Worm (Caenorhabditis elegans) whole organism, L4 larva: ENCODE data around the gene T03E6.8.

Experiments
- D1046.2 ChIP-seq: fragments of 200-800 bp; sonication (Bioruptor generic); IDR thresholded peaks from 2 replicates; pipeline ENCODE4 v1.3.6; 2022; ENCODE audit warnings: missing genetic modification characterization, missing compliant biosample characterization
- F10B5.3 ChIP-seq: sonication (generic microtip); optimal IDR thresholded peaks from 2 replicates; lab custom pipeline; 2016; ENCODE audit warnings: mild to moderate bottlenecking, missing genetic modification characterization, missing compliant biosample characterization
- F37D6.2 ChIP-seq: sonication (generic microtip); optimal IDR thresholded peaks from 2 replicates; lab custom pipeline; 2016; ENCODE audit warnings: mild to moderate bottlenecking, missing genetic modification characterization, missing compliant biosample characterization
- F44E2.7 ChIP-seq: fragments of 200-800 bp; sonication (Bioruptor generic); IDR thresholded peaks from 2 replicates; pipeline ENCODE4 v2.1.2; 2022; ENCODE audit warnings: missing genetic modification characterization, missing compliant biosample characterization
- R02D3.7 ChIP-seq: fragments of 150-350 bp; sonication (generic microtip); optimal IDR thresholded peaks from 3 replicates; lab custom pipeline; 2014; ENCODE audit warnings: missing biosample characterization, missing genetic modification characterization
- Y48G9A.11 ChIP-seq: fragments of 200-800 bp; sonication (Bioruptor generic); IDR thresholded peaks from 2 replicates; pipeline ENCODE4 v1.3.6; 2022; ENCODE audit warnings: missing genetic modification reagents, missing genetic modification characterization, missing compliant biosample characterization
- ZK546.5 ChIP-seq, 2 experiments: sonication (generic microtip); optimal IDR thresholded peaks; 2 replicates each; lab custom pipeline; 2017; ENCODE audit warnings: missing biosample characterization in 2 of 2, missing genetic modification characterization in 2 of 2
- aly-2 ChIP-seq: sonication (generic microtip); optimal IDR thresholded peaks from 2 replicates; lab custom pipeline; 2018; ENCODE audit warnings: missing biosample characterization, missing genetic modification characterization
- ceh-20 ChIP-seq: fragments of 200-800 bp; sonication (Bioruptor generic); IDR thresholded peaks from 2 replicates; pipeline ENCODE4 v1.3.6; 2022; ENCODE audit warnings: missing genetic modification reagents, missing genetic modification characterization, missing compliant biosample characterization
- ceh-28 ChIP-seq: fragments of 150-350 bp; optimal IDR thresholded peaks from 2 replicates; lab custom pipeline; 2014; ENCODE audit warnings: missing biosample characterization, missing genetic modification reagents, missing genetic modification characterization
- ceh-62 ChIP-seq: sonication (generic microtip); optimal IDR thresholded peaks from 2 replicates; lab custom pipeline; 2017; ENCODE audit warnings: missing biosample characterization, missing genetic modification characterization
- ceh-82 ChIP-seq: sonication (generic microtip); optimal IDR thresholded peaks from 2 replicates; lab custom pipeline; 2017; ENCODE audit warnings: missing biosample characterization, missing genetic modification characterization
- ctbp-1 ChIP-seq: fragments of 200-800 bp; sonication (Bioruptor generic); IDR thresholded peaks from 2 replicates; pipeline ENCODE4 v1.3.6; 2022; ENCODE audit warnings: missing genetic modification reagents, missing genetic modification characterization, missing compliant biosample characterization
- daf-16 ChIP-seq, 3 experiments: sonication (generic microtip); optimal IDR thresholded peaks; 2 replicates each; lab custom pipeline; 2016 to 2017; ENCODE audit warnings: missing genetic modification characterization in 3 of 3, missing genetic modification reagents in 3 of 3, mild to moderate bottlenecking in 2 of 3, missing compliant biosample characterization in 2 of 3, missing biosample characterization in 1 of 3, moderate library complexity in 1 of 3
- daf-19 ChIP-seq: fragments of 200-800 bp; sonication (Bioruptor generic); conservative IDR thresholded peaks from 2 replicates; pipeline ENCODE4 v1.3.6; 2022; ENCODE audit warnings: missing genetic modification characterization, missing compliant biosample characterization
- dmd-6 ChIP-seq: fragments of 200-800 bp; sonication (Bioruptor generic); IDR thresholded peaks from 2 replicates; pipeline ENCODE4 v1.3.6; 2022; ENCODE audit warnings: missing genetic modification reagents, missing genetic modification characterization, missing compliant biosample characterization
- dve-1 ChIP-seq: sonication (generic microtip); optimal IDR thresholded peaks from 2 replicates; lab custom pipeline; 2017; ENCODE audit warnings: antibody characterized with exemption, mild to moderate bottlenecking, missing genetic modification characterization, missing compliant biosample characterization; ENCODE audit not compliant: insufficient read depth
- egl-43 ChIP-seq: fragments of 200-800 bp; sonication (Bioruptor generic); IDR thresholded peaks from 2 replicates; pipeline ENCODE4 v1.3.6; 2022; ENCODE audit warnings: missing genetic modification reagents, missing genetic modification characterization, missing compliant biosample characterization
- fkh-10 ChIP-seq: fragments of 150-350 bp; optimal IDR thresholded peaks from 2 replicates; lab custom pipeline; 2014; ENCODE audit warnings: missing biosample characterization, missing genetic modification reagents, missing genetic modification characterization
- gei-8 ChIP-seq: fragments of 200-800 bp; sonication (Bioruptor generic); optimal IDR thresholded peaks from 2 replicates; lab custom pipeline; 2018; ENCODE audit warnings: mild to moderate bottlenecking, missing genetic modification characterization, missing compliant biosample characterization
- hif-1 ChIP-seq, 2 experiments: sonication (generic microtip); optimal IDR thresholded peaks; 2 replicates each; lab custom pipeline; 2016 to 2017; ENCODE audit warnings: missing compliant biosample characterization in 2 of 2, missing genetic modification characterization in 2 of 2, missing genetic modification reagents in 2 of 2, missing genotype in 2 of 2, mild to moderate bottlenecking in 1 of 2
- hlh-11 ChIP-seq: fragments of 200-800 bp; sonication (Bioruptor generic); optimal IDR thresholded peaks from 2 replicates; lab custom pipeline; 2018; ENCODE audit warnings: mild to moderate bottlenecking, missing genetic modification characterization, missing compliant biosample characterization
- lin-13 ChIP-seq: fragments of 150-350 bp; optimal IDR thresholded peaks from 2 replicates; lab custom pipeline; 2014; ENCODE audit warnings: missing biosample characterization, missing genetic modification reagents, missing genetic modification characterization
- lin-15B ChIP-seq: fragments of 150-350 bp; sonication (generic microtip); optimal IDR thresholded peaks from 3 replicates; lab custom pipeline; 2014; ENCODE audit warnings: missing biosample characterization, missing genetic modification characterization
- lin-29 ChIP-seq: fragments of 200-800 bp; sonication (Bioruptor generic); IDR thresholded peaks from 2 replicates; pipeline ENCODE4 v1.3.6; 2022; ENCODE audit warnings: missing genetic modification reagents, missing genetic modification characterization, missing compliant biosample characterization
- lir-3 ChIP-seq: sonication (generic microtip); optimal IDR thresholded peaks from 2 replicates; lab custom pipeline; 2016; ENCODE audit warnings: mild to moderate bottlenecking, missing genetic modification characterization, missing compliant biosample characterization
- lsy-2 ChIP-seq, 2 experiments: fragments of 150-350 bp in 1 of 2; sonication (generic microtip) in 1 of 2; optimal IDR thresholded peaks; 2 replicates each; lab custom pipeline; 2014 to 2017; ENCODE audit warnings: missing biosample characterization in 2 of 2, missing genetic modification characterization in 2 of 2
- madf-5 ChIP-seq, 2 experiments: fragments of 200-800 bp; sonication (Bioruptor generic); IDR thresholded peaks; 2 replicates each; pipeline ENCODE4 v1.3.6; 2022; ENCODE audit warnings: missing compliant biosample characterization in 2 of 2, missing genetic modification characterization in 2 of 2
- mdt-29 ChIP-seq: fragments of 200-800 bp; sonication (Bioruptor generic); IDR thresholded peaks from 2 replicates; pipeline ENCODE4 v1.3.6; 2022; ENCODE audit warnings: missing genetic modification reagents, missing genetic modification characterization, missing compliant biosample characterization
- mxl-2 ChIP-seq: fragments of 200-800 bp; sonication (Bioruptor generic); conservative IDR thresholded peaks from 2 replicates; pipeline ENCODE4 v1.3.6; 2022; ENCODE audit warnings: missing genetic modification reagents, missing genetic modification characterization, missing compliant biosample characterization
- nhr-10 ChIP-seq: fragments of 150-350 bp; optimal IDR thresholded peaks from 2 replicates; lab custom pipeline; 2014; ENCODE audit warnings: missing biosample characterization, missing genetic modification characterization
- nhr-237 ChIP-seq: sonication (generic microtip); optimal IDR thresholded peaks from 2 replicates; lab custom pipeline; 2017; ENCODE audit warnings: missing biosample characterization, missing genetic modification characterization
- nhr-28 ChIP-seq: fragments of 150-350 bp; optimal IDR thresholded peaks from 2 replicates; lab custom pipeline; 2014; ENCODE audit warnings: missing biosample characterization, missing genetic modification characterization
- nhr-41 ChIP-seq: fragments of 200-800 bp; sonication (Bioruptor generic); IDR thresholded peaks from 2 replicates; pipeline ENCODE4 v1.3.6; 2022; ENCODE audit warnings: missing genetic modification reagents, missing genetic modification characterization, missing compliant biosample characterization
- nhr-42 ChIP-seq: fragments of 200-800 bp; sonication (Bioruptor generic); IDR thresholded peaks from 2 replicates; pipeline ENCODE4 v1.3.6; 2022; ENCODE audit warnings: missing genetic modification characterization, missing compliant biosample characterization
- nhr-6 ChIP-seq: fragments of 150-350 bp; optimal IDR thresholded peaks from 2 replicates; lab custom pipeline; 2014; ENCODE audit warnings: missing biosample characterization, missing genetic modification characterization
- nhr-77 ChIP-seq: fragments of 150-350 bp; optimal IDR thresholded peaks from 2 replicates; lab custom pipeline; 2014; ENCODE audit warnings: missing biosample characterization, missing genetic modification characterization
- pha-4 ChIP-seq, 2 experiments: fragments of 150-350 bp in 1 of 2; fragments of 200-800 bp in 1 of 2; sonication (Bioruptor generic) in 1 of 2; IDR thresholded peaks in 1 of 2; optimal IDR thresholded peaks in 1 of 2; 2 replicates each; pipeline versions ENCODE4 v1.3.6 to Lab custom; 2014 to 2022; ENCODE audit warnings: missing genetic modification characterization in 2 of 2, missing genetic modification reagents in 2 of 2, missing biosample characterization in 1 of 2, missing compliant biosample characterization in 1 of 2
- php-3 ChIP-seq: fragments of 200-800 bp; sonication (Bioruptor generic); IDR thresholded peaks from 2 replicates; pipeline ENCODE4 v1.3.6; 2022; ENCODE audit warnings: missing genetic modification reagents, missing genetic modification characterization, missing compliant biosample characterization
- pqm-1 ChIP-seq: sonication (generic microtip); optimal IDR thresholded peaks from 2 replicates; lab custom pipeline; 2017; ENCODE audit warnings: missing biosample characterization, missing genetic modification characterization
- saeg-2 ChIP-seq: fragments of 200-800 bp; sonication (Bioruptor generic); IDR thresholded peaks from 2 replicates; pipeline ENCODE4 v1.3.6; 2022; ENCODE audit warnings: missing genetic modification reagents, missing genetic modification characterization, missing compliant biosample characterization
- sdz-12 ChIP-seq: fragments of 200-800 bp; sonication (Bioruptor generic); optimal IDR thresholded peaks from 2 replicates; lab custom pipeline; 2018; ENCODE audit warnings: mild to moderate bottlenecking, missing genetic modification characterization, missing compliant biosample characterization
- set-16 ChIP-seq: fragments of 200-800 bp; sonication (Bioruptor generic); IDR thresholded peaks from 2 replicates; pipeline ENCODE4 v1.3.6; 2022; ENCODE audit warnings: missing genetic modification reagents, missing genetic modification characterization, missing compliant biosample characterization
- snpc-4 ChIP-seq: fragments of 150-350 bp; optimal IDR thresholded peaks from 2 replicates; lab custom pipeline; 2014; ENCODE audit warnings: missing biosample characterization, missing genetic modification characterization
- tra-1 ChIP-seq: fragments of 200-800 bp; sonication (Bioruptor generic); IDR thresholded peaks from 2 replicates; pipeline ENCODE4 v1.3.6; 2022; ENCODE audit warnings: missing genetic modification reagents, missing genetic modification characterization, missing compliant biosample characterization
- unc-62 ChIP-seq, 3 experiments: fragments of 150-350 bp in 1 of 3; sonication (generic microtip); optimal IDR thresholded peaks in 2 of 3; peaks in 1 of 3; 1 replicate in 1 of 3; 2 replicates in 2 of 3; lab custom pipeline; 2014 to 2017; ENCODE audit warnings: missing biosample characterization in 3 of 3, missing genetic modification characterization in 3 of 3, missing genetic modification reagents in 3 of 3, missing genotype in 1 of 3
- ztf-7 ChIP-seq: fragments of 150-350 bp; optimal IDR thresholded peaks from 2 replicates; lab custom pipeline; 2014; ENCODE audit warnings: missing biosample characterization, missing genetic modification characterization

T03E6.8 gene

DNA sequence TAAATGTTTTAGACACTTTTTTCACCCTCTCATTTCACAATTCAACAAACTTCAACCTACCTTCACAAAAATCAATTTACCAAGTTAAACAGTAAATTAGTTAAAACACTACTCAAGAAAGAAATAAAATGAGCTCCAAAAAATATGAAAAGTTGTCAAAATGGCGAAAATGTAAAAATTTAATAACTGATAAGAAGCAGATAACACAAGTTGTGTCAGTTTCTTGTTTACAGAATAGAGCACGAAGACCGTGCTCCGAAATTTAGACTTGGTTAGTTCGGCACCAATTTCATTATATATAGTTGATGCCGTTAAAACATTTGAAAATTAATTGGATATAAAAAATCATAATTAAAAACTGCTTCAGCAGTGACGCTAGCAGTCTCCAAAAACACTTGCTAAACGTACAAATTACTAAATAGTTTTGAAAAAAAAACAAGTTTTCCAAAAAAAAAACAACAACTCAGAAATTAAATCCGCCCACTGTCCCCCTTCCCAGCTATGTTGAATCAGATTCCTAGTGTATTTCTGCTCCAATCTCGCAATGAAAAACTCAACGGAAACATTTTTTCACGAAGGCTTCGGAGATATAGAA, 7.9 kb upstream of the T03E6.8 start, which contains the start of gene srw-54:
TSS of gene srw-54 (plus strand) at position 545 of the 595 bp plus-strand sequence.
- TF ChIP-seq lin-15B (tag; lab: Kevin White, UChicago) (no peak), daf-16 (GFP tag; optimal IDR thresholded peaks at IDR 0.05; lab: Kevin White, UChicago) (no peak), daf-16 (tag; optimal IDR thresholded peaks at IDR 0.05; lab: Kevin White, UChicago) (peak; percentile 92), pha-4 (GFP tag; IDR thresholded peaks at IDR 0.05; lab: Robert Waterston, UW) (no peak), pha-4 (tag; optimal IDR thresholded peaks at IDR 0.05; lab: Kevin White, UChicago) (no peak), nhr-42 (GFP tag; lab: Robert Waterston, UW) (no peak), dmd-6 (GFP tag; lab: Robert Waterston, UW) (peak; percentile 38; the same call in 1 of the 2 replicates), mxl-2 (GFP tag; lab: Robert Waterston, UW) (no peak), ceh-20 (no peak), lin-13 (GFP tag; lab: Kevin White, UChicago) (no peak), R02D3.7 (no peak), set-16 (GFP tag; lab: Robert Waterston, UW) (no peak), ztf-7 (tag; lab: Kevin White, UChicago) (no peak), ZK546.5 (tag; optimal IDR thresholded peaks at IDR 0.05; lab: Kevin White, UChicago) (no peak), ctbp-1 (no peak), ceh-28 (tag; lab: Kevin White, UChicago) (no peak), nhr-6 (tag; lab: Kevin White, UChicago) (no peak), lir-3 (no peak), dve-1 (tag; lab: Kevin White, UChicago) (peak; percentile 23), nhr-28 (tag; lab: Kevin White, UChicago) (peak; percentile 59), D1046.2 (GFP tag; lab: Robert Waterston, UW) (no peak), unc-62 (GFP tag; optimal IDR thresholded peaks at IDR 0.05 in 1 of 2; lab: Kevin White, UChicago) (no peak), unc-62 (tag; optimal IDR thresholded peaks at IDR 0.05; lab: Kevin White, UChicago) (no peak), ceh-82 (tag; lab: Kevin White, UChicago) (no peak), pqm-1 (tag; lab: Kevin White, UChicago) (peak; percentile 29), Y48G9A.11 (no peak), lin-29 (GFP tag; lab: Robert Waterston, UW) (no peak), daf-19 (GFP tag; lab: Robert Waterston, UW) (no peak), sdz-12 (GFP tag; lab: Kevin White, UChicago) (no peak), saeg-2 (GFP tag; lab: Robert Waterston, UW) (no peak), F10B5.3 (tag; lab: Kevin White, UChicago) (no peak), F44E2.7 (GFP tag; lab: Robert Waterston, UW) (no peak), fkh-10 (GFP tag; lab: Kevin White, UChicago) (no peak)

DNA sequence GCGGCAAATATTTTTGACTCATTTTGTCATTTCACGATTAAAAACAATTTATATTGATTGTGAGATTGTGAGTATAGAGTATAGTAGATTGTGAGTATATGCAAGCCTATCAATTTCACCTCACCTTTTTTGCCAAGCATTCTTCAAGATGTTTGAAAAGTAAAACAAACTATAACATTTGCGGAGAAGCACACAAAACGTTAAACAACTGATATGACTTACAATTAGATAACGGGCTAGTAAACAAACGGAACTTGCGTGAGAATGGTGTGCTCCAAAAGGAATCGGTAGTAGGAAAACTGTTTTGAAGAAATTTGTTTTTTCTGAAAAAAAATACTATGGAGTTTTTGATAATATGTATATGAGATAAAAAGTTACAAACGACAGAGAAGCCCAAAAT, 7.1 kb upstream of the T03E6.8 start:
- TF ChIP-seq pqm-1 (tag; lab: Kevin White, UChicago) (peak; percentile 82), dve-1 (tag; lab: Kevin White, UChicago) (peak; percentile 28), nhr-237 (tag; lab: Kevin White, UChicago) (no peak), mdt-29 (no peak), lsy-2 (tag; optimal IDR thresholded peaks at IDR 0.05; lab: Kevin White, UChicago) (no peak), saeg-2 (GFP tag; lab: Robert Waterston, UW) (no peak), nhr-10 (no peak), egl-43 (GFP tag; lab: Robert Waterston, UW) (no peak), nhr-6 (tag; lab: Kevin White, UChicago) (no peak), F37D6.2 (tag; lab: Kevin White, UChicago) (no peak), hlh-11 (peak; percentile 21), gei-8 (no peak), F44E2.7 (GFP tag; lab: Robert Waterston, UW) (no peak), madf-5 (GFP tag; IDR thresholded peaks at IDR 0.05; lab: Robert Waterston, UW) (no peak), tra-1 (GFP tag; lab: Robert Waterston, UW) (no peak), ceh-62 (tag; lab: Kevin White, UChicago) (no peak), hif-1 (tag; optimal IDR thresholded peaks at IDR 0.05; lab: Kevin White, UChicago) (no peak), aly-2 (tag; lab: Kevin White, UChicago) (no peak), nhr-77 (tag; lab: Kevin White, UChicago) (peak; percentile 54), snpc-4 (no peak), Y48G9A.11 (no peak), daf-16 (GFP tag; optimal IDR thresholded peaks at IDR 0.05; lab: Kevin White, UChicago) (no peak), daf-16 (tag; optimal IDR thresholded peaks at IDR 0.05; lab: Kevin White, UChicago) (peak; percentile 93), nhr-41 (no peak), php-3 (GFP tag; lab: Robert Waterston, UW) (0 out of 2 replicates have a peak, but pooled peaks have one; percentile 9), nhr-28 (tag; lab: Kevin White, UChicago) (peak; percentile 82)
